5 fruit fly cellular contexts compared by ENCODE assay signal in genomic region chrX:5665902-5666301, dm6.
A peak's percentile ranks its signal among the peaks of the same experiment; 100 is the strongest.
TF ChIP-seq lines count a peak whose summit lies in the region.

Gene Sirt4, minus strand, starts transcription at chrX:5665940.
Gene CG4119, plus strand, starts transcription at chrX:5666052.

- no peak for TF ChIP-seq CTCF in whole organism, embryonic (GFP tag; optimal IDR thresholded peaks at IDR 0.05; lab: Kevin White, UChicago)

TF ChIP-seq in whole organism, adult, 20 proteins besides CTCF, POLR2A, EP300 and RAD21 (continues in another document):
- TF ChIP-seq Crg-1 (GFP tag; optimal IDR thresholded peaks at IDR 0.05; lab: Kevin White, UChicago) (peak; percentile 59), cnc (optimal IDR thresholded peaks at IDR 0.05; lab: Kevin White, UChicago) (no peak), bab1 (GFP tag; optimal IDR thresholded peaks at IDR 0.05; lab: Kevin White, UChicago) (peak; percentile 65), CG11617 (GFP tag; optimal IDR thresholded peaks at IDR 0.05; lab: Kevin White, UChicago) (no peak), ovo (GFP tag; optimal IDR thresholded peaks at IDR 0.05; lab: Kevin White, UChicago) (no peak), Hr96 (GFP tag; optimal IDR thresholded peaks at IDR 0.05; lab: Kevin White, UChicago) (no peak), Clk (GFP tag; optimal IDR thresholded peaks at IDR 0.05; lab: Kevin White, UChicago) (no peak), pad (GFP tag; optimal IDR thresholded peaks at IDR 0.05; lab: Kevin White, UChicago) (peak; percentile 27), Mnt (GFP tag; optimal IDR thresholded peaks at IDR 0.05; lab: Kevin White, UChicago) (peak; percentile 68), tj (GFP tag; optimal IDR thresholded peaks at IDR 0.05; lab: Kevin White, UChicago) (peak; percentile 62), CG12768 (GFP tag; optimal IDR thresholded peaks at IDR 0.05; lab: Kevin White, UChicago) (no peak), CG14711 (tag; optimal IDR thresholded peaks at IDR 0.05; lab: Kevin White, UChicago) (peak; percentile 15), CG33017 (tag; optimal IDR thresholded peaks at IDR 0.05; lab: Kevin White, UChicago) (no peak), kay (GFP tag; lab: Kevin White, UChicago; ENCODE audit: borderline replicate concordance) (no peak), toe (GFP tag; optimal IDR thresholded peaks at IDR 0.05; lab: Kevin White, UChicago) (peak; percentile 7), cic (GFP tag; optimal IDR thresholded peaks at IDR 0.05; lab: Kevin White, UChicago) (peak; percentile 34), CG5204 (GFP tag; optimal IDR thresholded peaks at IDR 0.05; lab: Kevin White, UChicago) (no peak), CG7101 (tag; optimal IDR thresholded peaks at IDR 0.05; lab: Kevin White, UChicago) (peak; percentile 2), CG7045 (GFP tag; optimal IDR thresholded peaks at IDR 0.05; lab: Kevin White, UChicago) (no peak)

TF ChIP-seq in whole organism, embryonic, 481 proteins besides CTCF, POLR2A, EP300 and RAD21 (continues in another document):
- TF ChIP-seq CG8388 (GFP tag; optimal IDR thresholded peaks at IDR 0.05; lab: Kevin White, UChicago) = peak; percentile 3
- TF ChIP-seq YL-1 (GFP tag; optimal IDR thresholded peaks at IDR 0.05; lab: Kevin White, UChicago) = peak; percentile 81
- peak; percentile 97 for TF ChIP-seq CG9437 (GFP tag; optimal IDR thresholded peaks at IDR 0.05; lab: Kevin White, UChicago)
- peak; percentile 94 for TF ChIP-seq inv (GFP tag; IDR thresholded peaks at IDR 0.05; lab: Robert Waterston, UW; ENCODE audit: partially characterized antibody)
- no peak for TF ChIP-seq emc (GFP tag; optimal IDR thresholded peaks at IDR 0.05; lab: Kevin White, UChicago)
- TF ChIP-seq Eip74EF (GFP tag; optimal IDR thresholded peaks at IDR 0.05; lab: Kevin White, UChicago) = no peak
- TF ChIP-seq Hr78 (GFP tag; optimal IDR thresholded peaks at IDR 0.05; lab: Kevin White, UChicago) = no peak
- peak; percentile 45 for TF ChIP-seq CG8924 (tag; optimal IDR thresholded peaks at IDR 0.05; lab: Kevin White, UChicago)
- peak; percentile 7 for TF ChIP-seq CG10979 (tag; optimal IDR thresholded peaks at IDR 0.05; lab: Kevin White, UChicago)
- peak; percentile 15 for TF ChIP-seq twi (tag; optimal IDR thresholded peaks at IDR 0.05; lab: Kevin White, UChicago)
- TF ChIP-seq zfh2 (GFP tag; optimal IDR thresholded peaks at IDR 0.05; lab: Kevin White, UChicago) = peak; percentile 19
- TF ChIP-seq Fer3 (tag; optimal IDR thresholded peaks at IDR 0.05; lab: Kevin White, UChicago) = no peak
- TF ChIP-seq nerfin-2 (GFP tag; IDR thresholded peaks at IDR 0.05; lab: Robert Waterston, UW; ENCODE audit: partially characterized antibody) = peak; percentile 96
- peak; percentile 32 for TF ChIP-seq Dad (GFP tag; optimal IDR thresholded peaks at IDR 0.05; lab: Kevin White, UChicago)
- TF ChIP-seq row (GFP tag; IDR thresholded peaks at IDR 0.05; lab: Robert Waterston, UW) = peak; percentile 60
- TF ChIP-seq bbx (GFP tag; IDR thresholded peaks at IDR 0.05; lab: Robert Waterston, UW; ENCODE audit: partially characterized antibody) = peak; percentile 98
- TF ChIP-seq CG8359 (GFP tag; optimal IDR thresholded peaks at IDR 0.05; lab: Kevin White, UChicago; ENCODE audit: borderline replicate concordance) = no peak
- peak; percentile 95 for TF ChIP-seq CG15514 (GFP tag; optimal IDR thresholded peaks at IDR 0.05; lab: Kevin White, UChicago)

TF ChIP-seq in whole organism, prepupa, 60 proteins besides CTCF, POLR2A, EP300 and RAD21:
- TF ChIP-seq Lpt (GFP tag; optimal IDR thresholded peaks at IDR 0.05; lab: Kevin White, UChicago) = no peak
- no peak for TF ChIP-seq CG8119 (GFP tag; IDR thresholded peaks at IDR 0.05; lab: Robert Waterston, UW)
- TF ChIP-seq Eip78C (GFP tag; lab: Kevin White, UChicago) = no peak
- peak in 1 of 2 experiments; percentile 12 for TF ChIP-seq ss (GFP tag; optimal IDR thresholded peaks at IDR 0.05; lab: Kevin White, UChicago)
- no peak for TF ChIP-seq Sox102F (GFP tag; optimal IDR thresholded peaks at IDR 0.05; lab: Kevin White, UChicago)
- peak; percentile 4 for TF ChIP-seq CG31627 (GFP tag; optimal IDR thresholded peaks at IDR 0.05; lab: Kevin White, UChicago)
- TF ChIP-seq CG6808 (GFP tag; optimal IDR thresholded peaks at IDR 0.05; lab: Kevin White, UChicago) = peak; percentile 35
- peak; percentile 27 for TF ChIP-seq esn (GFP tag; optimal IDR thresholded peaks at IDR 0.05; lab: Kevin White, UChicago)
- no peak for TF ChIP-seq Hr4 (GFP tag; optimal IDR thresholded peaks at IDR 0.05; lab: Kevin White, UChicago)
- peak; percentile 17 for TF ChIP-seq svp (GFP tag; lab: Kevin White, UChicago)
- peak; percentile 27 for TF ChIP-seq vri (GFP tag; optimal IDR thresholded peaks at IDR 0.05; lab: Kevin White, UChicago)
- no peak for TF ChIP-seq CG11294 (GFP tag; IDR thresholded peaks at IDR 0.05; lab: Robert Waterston, UW)
- no peak for TF ChIP-seq topi (GFP tag; optimal IDR thresholded peaks at IDR 0.05; lab: Kevin White, UChicago)
- no peak for TF ChIP-seq spab (GFP tag; optimal IDR thresholded peaks at IDR 0.05; lab: Kevin White, UChicago)

TF ChIP-seq in whole organism, pupa, 21 proteins besides CTCF, POLR2A, EP300 and RAD21:
- peak; percentile 25 for TF ChIP-seq EcR (GFP tag; optimal IDR thresholded peaks at IDR 0.05; lab: Kevin White, UChicago)
- TF ChIP-seq rn (GFP tag; IDR thresholded peaks at IDR 0.05; lab: Robert Waterston, UW) = no peak
- no peak for TF ChIP-seq D1 (tag; optimal IDR thresholded peaks at IDR 0.05; lab: Kevin White, UChicago)
- TF ChIP-seq CG17806 (tag; optimal IDR thresholded peaks at IDR 0.05; lab: Kevin White, UChicago) = no peak
- 0 out of 3 replicates have a peak, but pooled peaks have one; percentile 23 for TF ChIP-seq CG4496 (GFP tag; IDR thresholded peaks at IDR 0.05; lab: Robert Waterston, UW)

TF ChIP-seq in whole organism, wandering third instar larva, 38 proteins besides CTCF, POLR2A, EP300 and RAD21:
- TF ChIP-seq br (GFP tag; optimal IDR thresholded peaks at IDR 0.05; lab: Kevin White, UChicago) = peak; percentile 2
- peak in 1 of 2 experiments; percentile 23 for TF ChIP-seq foxo (GFP tag; optimal IDR thresholded peaks at IDR 0.05; lab: Kevin White, UChicago)
- peak; percentile 18 for TF ChIP-seq Sp1 (GFP tag; optimal IDR thresholded peaks at IDR 0.05; lab: Kevin White, UChicago)
- TF ChIP-seq HLH106 (tag; optimal IDR thresholded peaks at IDR 0.05; lab: Kevin White, UChicago) = peak; percentile 11
- TF ChIP-seq N (GFP tag; optimal IDR thresholded peaks at IDR 0.05; lab: Kevin White, UChicago) = peak; percentile 32
- no peak for TF ChIP-seq psq (GFP tag; optimal IDR thresholded peaks at IDR 0.05; lab: Kevin White, UChicago)
- peak; percentile 50 for TF ChIP-seq Jra (GFP tag; optimal IDR thresholded peaks at IDR 0.05; lab: Kevin White, UChicago)
- TF ChIP-seq Rel (GFP tag; optimal IDR thresholded peaks at IDR 0.05; lab: Kevin White, UChicago) = no peak
- TF ChIP-seq Rel (tag; optimal IDR thresholded peaks at IDR 0.05; lab: Kevin White, UChicago) = peak; percentile 73
- TF ChIP-seq tai (GFP tag; optimal IDR thresholded peaks at IDR 0.05; lab: Kevin White, UChicago) = no peak
- peak; percentile 56 for TF ChIP-seq h (GFP tag; optimal IDR thresholded peaks at IDR 0.05; lab: Kevin White, UChicago)
- no peak for TF ChIP-seq pan (optimal IDR thresholded peaks at IDR 0.05; lab: Kevin White, UChicago)
- TF ChIP-seq Hr83 (GFP tag; optimal IDR thresholded peaks at IDR 0.05; lab: Kevin White, UChicago; ENCODE audit: poor library complexity, severe bottlenecking) = peak; percentile 76
- TF ChIP-seq rgr (GFP tag; optimal IDR thresholded peaks at IDR 0.05; lab: Kevin White, UChicago) = peak; percentile 31
